Worm (Caenorhabditis elegans) whole organism, L4/young adult: ENCODE measurements around the gene srg-13.

Experiments
- dao-5 ChIP-seq: sonication (generic microtip); optimal IDR thresholded peaks from 2 replicates; lab custom pipeline; 2016; ENCODE audit warnings: missing genotype, missing genetic modification characterization, moderate library complexity, missing compliant biosample characterization
- him-1 ChIP-seq: sonication (generic microtip); optimal IDR thresholded peaks from 2 replicates; lab custom pipeline; 2016; ENCODE audit warnings: missing genotype, missing genetic modification reagents, missing genetic modification characterization, missing compliant biosample characterization

DNA sequence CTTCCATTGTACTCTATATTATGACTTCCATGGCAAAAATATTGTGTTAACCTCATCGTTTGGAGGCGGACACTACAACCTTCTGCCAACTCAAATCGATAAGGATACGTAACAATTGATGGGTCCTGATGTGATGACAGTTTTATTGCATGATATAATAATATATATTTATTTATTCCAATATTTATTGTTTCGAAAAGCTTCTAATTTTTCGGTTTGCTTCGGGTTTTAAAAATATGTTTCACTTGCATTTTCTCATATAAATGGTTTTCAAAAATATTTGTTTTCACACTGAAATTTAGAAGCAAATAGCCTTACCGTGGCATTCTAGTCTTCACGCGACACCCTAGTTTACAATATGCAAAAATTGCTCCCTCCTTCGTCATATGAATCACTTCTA, 34.6 kb downstream of the srg-13 start, which contains the start of gene T04A8.13:
- TF ChIP-seq dao-5 (tag; lab: Kevin White, UChicago): no peak
- TF ChIP-seq him-1: no peak
